Fruit fly (Drosophila melanogaster) whole organism, embryonic: Measurements from ENCODE around the gene Duox.

Experiments
- Asciz ChIP-seq: fragments of 200-800 bp; sonication (Bioruptor generic); optimal IDR thresholded peaks from 2 replicates; lab custom pipeline; 2017; ENCODE audit warnings: missing biosample characterization, mild to moderate bottlenecking, missing genetic modification characterization, missing genetic modification reagents
- Bgb ChIP-seq: fragments of 200-800 bp; sonication (Bioruptor generic); IDR thresholded peaks from 2 replicates; pipeline ENCODE4 v1.3.6; 2022; ENCODE audit warnings: missing biosample characterization, missing genetic modification characterization; ENCODE audit not compliant: partially characterized antibody
- CG10565 ChIP-seq: fragments of 200-800 bp; sonication (Bioruptor generic); optimal IDR thresholded peaks from 3 replicates; lab custom pipeline; 2016; ENCODE audit warnings: missing biosample characterization, mild to moderate bottlenecking, missing genetic modification characterization
- CG11247 ChIP-seq: fragments of 200-800 bp; sonication (Bioruptor generic); IDR thresholded peaks from 2 replicates; pipeline ENCODE4 v1.3.6; 2022; ENCODE audit warnings: missing biosample characterization, missing genetic modification characterization
- CG12659 ChIP-seq: fragments of 200-800 bp; sonication (Bioruptor generic); optimal IDR thresholded peaks from 3 replicates; lab custom pipeline; 2017; ENCODE audit warnings: mild to moderate bottlenecking, missing biosample characterization, missing genetic modification reagents, missing genetic modification characterization
- CG12744 ChIP-seq: fragments of 200-800 bp; sonication (Bioruptor generic); optimal IDR thresholded peaks from 2 replicates; lab custom pipeline; 2016; ENCODE audit warnings: missing biosample characterization, missing genetic modification characterization
- CG14014 ChIP-seq: fragments of 200-800 bp; sonication (Bioruptor generic); IDR thresholded peaks from 2 replicates; pipeline ENCODE4 v1.3.6; 2022; ENCODE audit warnings: missing biosample characterization, missing genetic modification characterization
- CG14050 ChIP-seq: fragments of 200-800 bp; sonication (Bioruptor generic); IDR thresholded peaks from 3 replicates; pipeline ENCODE4 v1.3.6; 2022; ENCODE audit warnings: missing biosample characterization, missing genetic modification characterization
- CG1603 ChIP-seq: fragments of 200-800 bp; sonication (Bioruptor generic); optimal IDR thresholded peaks from 2 replicates; lab custom pipeline; 2019; ENCODE audit warnings: missing biosample characterization, mild to moderate bottlenecking, missing genetic modification characterization, moderate library complexity
- CG16813 ChIP-seq: fragments of 200-800 bp; sonication (Bioruptor generic); IDR thresholded peaks from 3 replicates; pipeline ENCODE4 v1.3.6; 2022; ENCODE audit warnings: missing biosample characterization, missing genetic modification characterization; ENCODE audit not compliant: partially characterized antibody
- CG17361 ChIP-seq: fragments of 200-800 bp; sonication (Bioruptor generic); IDR thresholded peaks from 3 replicates; pipeline ENCODE4 v1.3.6; 2022; ENCODE audit warnings: missing biosample characterization, missing genetic modification characterization
- CG17385 ChIP-seq: fragments of 200-800 bp; sonication (Bioruptor generic); optimal IDR thresholded peaks from 3 replicates; lab custom pipeline; 2018; ENCODE audit warnings: missing biosample characterization, mild to moderate bottlenecking, missing genetic modification characterization
- CG17802 ChIP-seq: fragments of 200-800 bp; sonication (Bioruptor generic); optimal IDR thresholded peaks from 2 replicates; lab custom pipeline; 2018; ENCODE audit warnings: missing biosample characterization, mild to moderate bottlenecking, missing genetic modification characterization, moderate library complexity
- CG18011 ChIP-seq: fragments of 200-800 bp; sonication (Bioruptor generic); optimal IDR thresholded peaks from 2 replicates; lab custom pipeline; 2017; ENCODE audit warnings: missing biosample characterization, missing genetic modification characterization, mild to moderate bottlenecking, moderate library complexity, missing genotype
- CG2120 ChIP-seq: fragments of 200-800 bp; sonication (Bioruptor generic); optimal IDR thresholded peaks from 3 replicates; lab custom pipeline; 2016; ENCODE audit warnings: missing biosample characterization, missing genetic modification characterization
- CG7556 ChIP-seq: fragments of 200-800 bp; sonication (Bioruptor generic); optimal IDR thresholded peaks from 2 replicates; lab custom pipeline; 2017; ENCODE audit warnings: missing biosample characterization, mild to moderate bottlenecking, missing genetic modification characterization
- CG8478 ChIP-seq: fragments of >200 bp; optimal IDR thresholded peaks from 2 replicates; lab custom pipeline; 2018
- CG9609 ChIP-seq: fragments of 200-800 bp; sonication (Bioruptor generic); optimal IDR thresholded peaks from 3 replicates; lab custom pipeline; 2016; ENCODE audit warnings: missing biosample characterization, missing genetic modification characterization
- CkIIα-i1 ChIP-seq: fragments of 200-800 bp; sonication (Bioruptor generic); IDR thresholded peaks from 2 replicates; pipeline ENCODE4 v1.3.6; 2022; ENCODE audit warnings: missing biosample characterization, missing genetic modification characterization
- D ChIP-seq, 2 experiments: fragments of 200-800 bp in 1 of 2; fragments of >200 bp in 1 of 2; sonication (Bioruptor generic) in 1 of 2; optimal IDR thresholded peaks; 2 replicates in 1 of 2; 3 replicates in 1 of 2; lab custom pipeline; 2017; ENCODE audit warnings: mild to moderate bottlenecking in 1 of 2, missing biosample characterization in 1 of 2, missing genetic modification characterization in 1 of 2, missing genetic modification reagents in 1 of 2
- Dll ChIP-seq: fragments of 200-800 bp; sonication (Bioruptor generic); IDR thresholded peaks from 4 replicates; pipeline ENCODE4 v1.3.6; 2022; ENCODE audit warnings: missing biosample characterization, missing genetic modification characterization; ENCODE audit not compliant: partially characterized antibody
- Dref ChIP-seq: fragments of 200-800 bp; sonication (Bioruptor generic); IDR thresholded peaks from 2 replicates; pipeline ENCODE4 v1.3.6; 2022; ENCODE audit warnings: missing biosample characterization, missing genetic modification characterization
- Hey ChIP-seq: fragments of 200-800 bp; sonication (Bioruptor generic); optimal IDR thresholded peaks from 3 replicates; lab custom pipeline; 2018; ENCODE audit warnings: missing biosample characterization, mild to moderate bottlenecking, missing genetic modification characterization
- Meics ChIP-seq: fragments of 200-800 bp; sonication (Bioruptor generic); optimal IDR thresholded peaks from 2 replicates; lab custom pipeline; 2017; ENCODE audit warnings: missing biosample characterization, mild to moderate bottlenecking, missing genetic modification characterization
- NC2α ChIP-seq: fragments of 200-800 bp; sonication (Bioruptor generic); optimal IDR thresholded peaks from 2 replicates; lab custom pipeline; 2016; ENCODE audit warnings: missing biosample characterization, missing genetic modification characterization
- Oli ChIP-seq: fragments of 200-800 bp; sonication (Bioruptor generic); optimal IDR thresholded peaks from 2 replicates; lab custom pipeline; 2018; ENCODE audit warnings: missing biosample characterization, mild to moderate bottlenecking, missing genetic modification characterization, moderate library complexity
- Six4 ChIP-seq: fragments of 200-800 bp; sonication (Bioruptor generic); optimal IDR thresholded peaks from 2 replicates; lab custom pipeline; 2016; ENCODE audit warnings: missing biosample characterization, missing genetic modification characterization
- Taf1 ChIP-seq: fragments of 200-800 bp; sonication (Bioruptor generic); IDR thresholded peaks from 2 replicates; pipeline ENCODE4 v1.3.6; 2022; ENCODE audit warnings: missing biosample characterization, missing genetic modification characterization
- Xrp1 ChIP-seq: fragments of 200-800 bp; sonication (Bioruptor generic); IDR thresholded peaks from 2 replicates; pipeline ENCODE4 v1.3.6; 2022; ENCODE audit warnings: missing biosample characterization, missing genetic modification characterization
- bowl ChIP-seq: fragments of 200-800 bp; sonication (Bioruptor generic); IDR thresholded peaks from 2 replicates; pipeline ENCODE4 v1.3.6; 2022; ENCODE audit warnings: missing biosample characterization, missing genetic modification characterization
- chif ChIP-seq, 2 experiments: fragments of 200-800 bp; sonication (Bioruptor generic); optimal IDR thresholded peaks; 3 replicates each; lab custom pipeline; 2016; ENCODE audit warnings: missing biosample characterization in 2 of 2, missing genetic modification characterization in 2 of 2
- crc ChIP-seq: fragments of 200-800 bp; sonication (Bioruptor generic); optimal IDR thresholded peaks from 2 replicates; lab custom pipeline; 2016; ENCODE audit warnings: missing biosample characterization, missing genetic modification characterization
- cwo ChIP-seq: fragments of 200-800 bp; sonication (Bioruptor generic); optimal IDR thresholded peaks from 3 replicates; lab custom pipeline; 2017; ENCODE audit warnings: missing biosample characterization, missing genetic modification characterization, mild to moderate bottlenecking, moderate library complexity, missing genetic modification reagents
- disco-r ChIP-seq: fragments of 200-800 bp; sonication (Bioruptor generic); optimal IDR thresholded peaks from 2 replicates; lab custom pipeline; 2016; ENCODE audit warnings: missing biosample characterization, missing genetic modification characterization
- dysf ChIP-seq: fragments of 200-800 bp; sonication (Bioruptor generic); IDR thresholded peaks from 3 replicates; pipeline ENCODE4 v1.3.6; 2022; ENCODE audit warnings: missing biosample characterization, missing genetic modification characterization
- ems ChIP-seq: fragments of 200-800 bp; sonication (Bioruptor generic); optimal IDR thresholded peaks from 3 replicates; lab custom pipeline; 2016; ENCODE audit warnings: missing biosample characterization, missing genetic modification characterization
- hbn ChIP-seq: fragments of 200-800 bp; sonication (Bioruptor generic); IDR thresholded peaks from 2 replicates; pipeline ENCODE4 v1.3.6; 2022; ENCODE audit warnings: missing biosample characterization, missing genetic modification characterization; ENCODE audit not compliant: partially characterized antibody
- hkb ChIP-seq, 2 experiments: fragments of 200-800 bp in 1 of 2; fragments of >200 bp in 1 of 2; sonication (Bioruptor generic) in 1 of 2; IDR thresholded peaks in 1 of 2; optimal IDR thresholded peaks in 1 of 2; 2 replicates each; pipeline versions ENCODE4 v1.3.6 to Lab custom; 2017 to 2022; ENCODE audit warnings: missing biosample characterization in 1 of 2, missing genetic modification characterization in 1 of 2
- mld ChIP-seq: fragments of 200-800 bp; sonication (Bioruptor generic); IDR thresholded peaks from 3 replicates; pipeline ENCODE4 v1.3.6; 2022; ENCODE audit warnings: missing biosample characterization, missing genetic modification characterization; ENCODE audit not compliant: partially characterized antibody
- nerfin-1 ChIP-seq: fragments of 200-800 bp; sonication (Bioruptor generic); optimal IDR thresholded peaks from 3 replicates; lab custom pipeline; 2019; ENCODE audit warnings: missing biosample characterization, mild to moderate bottlenecking, missing genetic modification characterization, moderate library complexity
- pros ChIP-seq: fragments of 200-800 bp; sonication (Bioruptor generic); optimal IDR thresholded peaks from 3 replicates; lab custom pipeline; 2019; ENCODE audit warnings: missing biosample characterization, mild to moderate bottlenecking, missing genetic modification characterization, moderate library complexity
- sisA ChIP-seq: fragments of 200-800 bp; sonication (Bioruptor generic); IDR thresholded peaks from 2 replicates; pipeline ENCODE4 v1.3.6; 2022; ENCODE audit warnings: missing biosample characterization, missing genetic modification characterization
- sr ChIP-seq: fragments of 200-800 bp; sonication (Bioruptor generic); IDR thresholded peaks from 3 replicates; pipeline ENCODE4 v1.3.6; 2022; ENCODE audit warnings: missing biosample characterization, missing genetic modification characterization
- toy ChIP-seq: fragments of 200-800 bp; sonication (Bioruptor generic); IDR thresholded peaks from 2 replicates; pipeline ENCODE4 v1.3.6; 2022; ENCODE audit warnings: missing biosample characterization, missing genetic modification characterization
- ttk ChIP-seq: fragments of 200-800 bp; sonication (Bioruptor generic); IDR thresholded peaks from 2 replicates; pipeline ENCODE4 v2.1.2; 2022; ENCODE audit warnings: missing biosample characterization, missing genetic modification characterization
- vfl ChIP-seq: fragments of 200-800 bp; sonication (Bioruptor generic); optimal IDR thresholded peaks from 2 replicates; lab custom pipeline; 2016; ENCODE audit warnings: missing biosample characterization, missing genetic modification characterization
- vvl ChIP-seq: fragments of 200-800 bp; sonication (Bioruptor generic); IDR thresholded peaks from 2 replicates; pipeline ENCODE4 v1.3.6; 2022; ENCODE audit warnings: missing biosample characterization, missing genetic modification characterization
- yki ChIP-seq: fragments of >200 bp; optimal IDR thresholded peaks from 3 replicates; lab custom pipeline; 2018
- zen ChIP-seq: fragments of 200-800 bp; sonication (Bioruptor generic); optimal IDR thresholded peaks from 3 replicates; lab custom pipeline; 2018; ENCODE audit warnings: missing biosample characterization, mild to moderate bottlenecking, missing genetic modification characterization, moderate library complexity

Duox gene

DNA sequence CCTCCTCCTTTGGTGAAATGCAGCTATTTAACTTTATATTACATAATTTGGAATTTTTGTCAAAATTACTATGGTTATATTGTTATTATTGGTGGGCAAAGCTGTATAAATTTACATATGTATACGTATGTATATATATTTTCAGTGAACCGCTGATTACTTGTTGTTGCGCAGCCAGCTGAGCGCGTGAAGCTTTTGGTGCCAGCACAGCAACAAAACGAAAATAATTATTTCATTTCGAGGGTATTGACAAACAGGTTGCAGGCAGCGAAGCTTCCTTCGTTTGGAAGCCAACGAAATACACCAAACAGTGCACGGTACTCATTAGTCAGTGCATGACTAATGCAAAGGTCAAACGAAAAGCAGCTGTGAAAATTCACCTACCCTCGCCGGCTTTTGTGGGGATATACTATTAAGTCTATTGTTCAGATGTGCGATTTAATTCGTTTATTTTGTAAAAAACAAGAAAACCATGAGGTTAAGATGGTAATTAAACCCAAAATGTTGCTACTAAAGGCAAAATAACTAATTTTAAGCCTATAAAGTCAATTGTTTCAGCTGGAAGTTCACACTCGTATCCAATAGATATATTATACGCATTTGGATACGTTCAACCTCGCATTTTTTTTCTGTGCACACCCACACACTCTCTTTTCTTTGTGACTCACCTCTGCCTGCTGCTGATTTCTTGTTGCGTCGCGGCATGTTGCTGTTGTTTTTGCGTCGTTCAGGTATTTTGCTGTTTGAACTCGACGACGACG is 43.1 kb upstream of the Duox start (continued):
- TF ChIP-seq CG9609 (GFP tag; lab: Kevin White, UChicago) (peak; percentile 11), Dref (GFP tag; lab: Robert Waterston, UW) (no peak), hbn (GFP tag; lab: Robert Waterston, UW) (no peak), CG16813 (no peak), nerfin-1 (no peak), Hey (tag; lab: Kevin White, UChicago) (no peak), mld (GFP tag; lab: Robert Waterston, UW) (no peak), CG18011 (GFP tag; lab: Kevin White, UChicago) (no peak), CG7556 (GFP tag; lab: Kevin White, UChicago) (peak; percentile 20), Oli (tag; lab: Kevin White, UChicago) (peak; percentile 16), pros (no peak), vfl (no peak), ttk (GFP tag; lab: Robert Waterston, UW) (no peak), CG2120 (GFP tag; lab: Kevin White, UChicago) (peak; percentile 51), Bgb (no peak), sisA (GFP tag; lab: Robert Waterston, UW) (no peak), disco-r (GFP tag; lab: Kevin White, UChicago) (no peak), CG10565 (GFP tag; lab: Kevin White, UChicago) (no peak), toy (GFP tag; lab: Robert Waterston, UW) (peak; percentile 47; the same call in 1 of the 2 replicates), CG14050 (GFP tag; lab: Robert Waterston, UW) (no peak), CG8478 (lab: Kevin White, UChicago) (no peak), sr (GFP tag; lab: Robert Waterston, UW) (peak; percentile 66; the same call in 1 of the 3 replicates), Six4 (GFP tag; lab: Kevin White, UChicago) (peak; percentile 5), Taf1 (peak; percentile 31; the same call in 1 of the 2 replicates), yki (lab: Kevin White, UChicago) (no peak), vvl (GFP tag; lab: Robert Waterston, UW) (peak; percentile 11; the same call in 1 of the 2 replicates), CG14014 (GFP tag; lab: Robert Waterston, UW) (no peak), hkb (optimal IDR thresholded peaks at IDR 0.05; lab: Kevin White, UChicago) (no peak), hkb (GFP tag; IDR thresholded peaks at IDR 0.05; lab: Robert Waterston, UW) (peak; percentile 17; the same call in 1 of the 2 replicates), CG17385 (GFP tag; lab: Kevin White, UChicago) (no peak), CG17361 (GFP tag; lab: Robert Waterston, UW) (no peak), CG11247 (GFP tag; lab: Robert Waterston, UW) (no peak), CkIIα-i1 (GFP tag; lab: Robert Waterston, UW) (no peak), dysf (GFP tag; lab: Robert Waterston, UW) (0 out of 3 replicates have a peak, but pooled peaks have one; percentile 40), CG17802 (no peak), Asciz (GFP tag; lab: Kevin White, UChicago) (no peak), Xrp1 (peak; percentile 43; the same call in 1 of the 2 replicates), CG12659 (GFP tag; lab: Kevin White, UChicago) (peak; percentile 8), CG12744 (GFP tag; lab: Kevin White, UChicago) (no peak), zen (tag; lab: Kevin White, UChicago) (peak; percentile 6), D (optimal IDR thresholded peaks at IDR 0.05; lab: Kevin White, UChicago) (no peak), D (GFP tag; optimal IDR thresholded peaks at IDR 0.05; lab: Kevin White, UChicago) (peak; percentile 45), NC2α (GFP tag; lab: Kevin White, UChicago) (no peak), Dll (GFP tag; lab: Robert Waterston, UW) (no peak), bowl (GFP tag; lab: Robert Waterston, UW) (no peak), Meics (GFP tag; lab: Kevin White, UChicago) (peak; percentile 63), crc (GFP tag; lab: Kevin White, UChicago) (peak; percentile 22), CG1603 (tag; lab: Kevin White, UChicago) (peak; percentile 10), cwo (GFP tag; lab: Kevin White, UChicago) (no peak), chif (GFP tag; optimal IDR thresholded peaks at IDR 0.05; lab: Kevin White, UChicago) (peak in 1 of 2 experiments; percentile 19), ems (GFP tag; lab: Kevin White, UChicago) (no peak)
